Fruit fly (Drosophila melanogaster): ENCODE results near the gene CG18649.

dm6 chr3L:15011142-15011541 lies 42.8 kb downstream of the CG18649 start:
- TF ChIP-seq Hr78 (GFP tag; optimal IDR thresholded peaks at IDR 0.05), result no peak
- TF ChIP-seq GATAd (GFP tag; optimal IDR thresholded peaks at IDR 0.05), result no peak
- no peak for TF ChIP-seq Hr83 (GFP tag; optimal IDR thresholded peaks at IDR 0.05; ENCODE audit: poor library complexity, severe bottlenecking)
- TF ChIP-seq CG32264 (GFP tag; optimal IDR thresholded peaks at IDR 0.05), result no peak
- TF ChIP-seq rgr (GFP tag; optimal IDR thresholded peaks at IDR 0.05), result no peak
- TF ChIP-seq Abd-B (GFP tag; optimal IDR thresholded peaks at IDR 0.05), result no peak
- no peak for TF ChIP-seq h (GFP tag; optimal IDR thresholded peaks at IDR 0.05)
- TF ChIP-seq HLH106 (tag; optimal IDR thresholded peaks at IDR 0.05), result no peak
- no peak for TF ChIP-seq usp (GFP tag; optimal IDR thresholded peaks at IDR 0.05)
